Fruit fly (Drosophila melanogaster): ENCODE measurements around the gene Tbca.

dm6 chr3R:31739067-31739786 lies 4.1 kb upstream of the Tbca start:
- TF ChIP-seq psq (optimal IDR thresholded peaks at IDR 0.05) (no peak), Sin3A (optimal IDR thresholded peaks at IDR 0.05) (no peak), insv (optimal IDR thresholded peaks at IDR 0.05) (no peak), ttk (optimal IDR thresholded peaks at IDR 0.05) (no peak), h (optimal IDR thresholded peaks at IDR 0.05) (no peak)

Measured in Kc167 (cell line).